5 fruit fly cellular contexts compared by ENCODE assay signal in the genomic region with DNA sequence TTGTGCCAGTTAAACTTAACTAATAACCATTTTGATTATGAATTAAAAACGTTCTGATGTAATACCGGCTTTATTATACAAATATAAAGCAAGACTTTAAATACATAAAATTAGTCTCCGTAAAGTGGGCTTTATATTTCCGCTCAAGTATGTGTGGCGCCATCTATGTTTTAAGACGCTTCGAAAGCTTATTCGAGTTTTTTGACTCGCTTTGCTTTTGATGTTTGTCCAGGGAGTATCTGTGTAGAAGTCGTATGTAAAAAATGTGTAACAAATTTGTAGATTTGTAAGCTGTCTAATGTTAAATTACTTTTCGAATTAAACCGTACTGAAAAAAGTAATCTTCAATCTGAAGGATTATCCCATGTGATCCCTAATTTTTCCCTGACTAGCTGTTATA.
A peak's percentile ranks its signal among the peaks of the same experiment; 100 is the strongest.
TF ChIP-seq lines count a peak whose summit lies in the region.

No protein-coding gene starts in this region.

- peak; percentile 54 to 76 for TF ChIP-seq CTCF in S2 (optimal IDR thresholded peaks at IDR 0.05; lab: Kevin White, UChicago)
- TF ChIP-seq CTCF in whole organism, embryonic (GFP tag; optimal IDR thresholded peaks at IDR 0.05; lab: Kevin White, UChicago): peak; percentile 94

TF ChIP-seq in whole organism, adult, 20 proteins besides CTCF, POLR2A, EP300 and RAD21:
- peak; percentile 2 for TF ChIP-seq kay (GFP tag; lab: Kevin White, UChicago; ENCODE audit: borderline replicate concordance)
- no peak for TF ChIP-seq cnc (optimal IDR thresholded peaks at IDR 0.05; lab: Kevin White, UChicago)

TF ChIP-seq in whole organism, embryonic, 481 proteins besides CTCF, POLR2A, EP300 and RAD21 (continues in another document):
- TF ChIP-seq prd (optimal IDR thresholded peaks at IDR 0.05; lab: Kevin White, UChicago) (no peak), prd (GFP tag; IDR thresholded peaks at IDR 0.05; lab: Robert Waterston, UW) (no peak), Dad (GFP tag; optimal IDR thresholded peaks at IDR 0.05; lab: Kevin White, UChicago) (no peak), kay (GFP tag; optimal IDR thresholded peaks at IDR 0.05; lab: Kevin White, UChicago) (no peak), fd96Cb (tag; optimal IDR thresholded peaks at IDR 0.05; lab: Kevin White, UChicago) (no peak), amos (GFP tag; IDR thresholded peaks at IDR 0.05; lab: Robert Waterston, UW; ENCODE audit: partially characterized antibody) (peak; percentile 28; the same call in 1 of the 2 replicates), knrl (GFP tag; IDR thresholded peaks at IDR 0.05; lab: Robert Waterston, UW; ENCODE audit: partially characterized antibody) (peak; percentile 60; the same call in 2 of the 3 replicates), MESR4 (GFP tag; optimal IDR thresholded peaks at IDR 0.05; lab: Kevin White, UChicago) (no peak), nmo (GFP tag; optimal IDR thresholded peaks at IDR 0.05; lab: Kevin White, UChicago) (peak; percentile 1), CG11504 (tag; optimal IDR thresholded peaks at IDR 0.05; lab: Kevin White, UChicago) (peak; percentile 53), gro (GFP tag; optimal IDR thresholded peaks at IDR 0.05; lab: Kevin White, UChicago) (no peak), CHES-1-like (GFP tag; optimal IDR thresholded peaks at IDR 0.05; lab: Kevin White, UChicago) (no peak), Med (GFP tag; lab: Kevin White, UChicago) (peak; percentile 87), Sry-β (GFP tag; optimal IDR thresholded peaks at IDR 0.05; lab: Kevin White, UChicago) (no peak), HLH4C (GFP tag; IDR thresholded peaks at IDR 0.05; lab: Robert Waterston, UW; ENCODE audit: partially characterized antibody) (0 out of 3 replicates have a peak, but pooled peaks have one; percentile 6), CG13287 (GFP tag; IDR thresholded peaks at IDR 0.05; lab: Robert Waterston, UW; ENCODE audit: partially characterized antibody) (peak; percentile 42; the same call in 1 of the 2 replicates), sisA (GFP tag; IDR thresholded peaks at IDR 0.05; lab: Robert Waterston, UW) (no peak), Abd-B (GFP tag; optimal IDR thresholded peaks at IDR 0.05; lab: Kevin White, UChicago) (peak; percentile 20), Atf-2 (GFP tag; optimal IDR thresholded peaks at IDR 0.05; lab: Kevin White, UChicago) (no peak), Dp (GFP tag; optimal IDR thresholded peaks at IDR 0.05; lab: Kevin White, UChicago) (no peak), CG8924 (tag; optimal IDR thresholded peaks at IDR 0.05; lab: Kevin White, UChicago) (no peak), run (tag; optimal IDR thresholded peaks at IDR 0.05; lab: Kevin White, UChicago) (no peak), CG17568 (GFP tag; optimal IDR thresholded peaks at IDR 0.05; lab: Kevin White, UChicago) (no peak), CG7786 (GFP tag; optimal IDR thresholded peaks at IDR 0.05; lab: Kevin White, UChicago) (no peak), CG2120 (GFP tag; optimal IDR thresholded peaks at IDR 0.05; lab: Kevin White, UChicago) (no peak), gcm (GFP tag; optimal IDR thresholded peaks at IDR 0.05; lab: Kevin White, UChicago) (no peak), B-H1 (GFP tag; IDR thresholded peaks at IDR 0.05; lab: Robert Waterston, UW) (no peak)

TF ChIP-seq in whole organism, pupa, 21 proteins besides CTCF, POLR2A, EP300 and RAD21:
- peak; percentile 14 for TF ChIP-seq D1 (tag; optimal IDR thresholded peaks at IDR 0.05; lab: Kevin White, UChicago)
- no peak for TF ChIP-seq CG9948 (tag; optimal IDR thresholded peaks at IDR 0.05; lab: Kevin White, UChicago)

TF ChIP-seq in whole organism, wandering third instar larva, 38 proteins besides CTCF, POLR2A, EP300 and RAD21:
- TF ChIP-seq Myc (optimal IDR thresholded peaks at IDR 0.05; lab: Kevin White, UChicago): peak; percentile 22
- TF ChIP-seq fru (GFP tag; optimal IDR thresholded peaks at IDR 0.05; lab: Kevin White, UChicago): no peak
